Worm (Caenorhabditis elegans) whole organism, L4 larva: ENCODE results near the gene mspn-1.

Experiments used
- F37D6.2 ChIP-seq: sonication (generic microtip); optimal IDR thresholded peaks from 2 replicates; lab custom pipeline; 2016; ENCODE audit warnings: mild to moderate bottlenecking, missing genetic modification characterization, missing compliant biosample characterization
- ZK546.5 ChIP-seq, 2 experiments: sonication (generic microtip); optimal IDR thresholded peaks; 2 replicates each; lab custom pipeline; 2017; ENCODE audit warnings: missing biosample characterization in 2 of 2, missing genetic modification characterization in 2 of 2
- aha-1 ChIP-seq: fragments of 150-350 bp; peaks from one replicate; lab custom pipeline; 2014; ENCODE audit warnings: missing biosample characterization, missing genetic modification characterization
- aly-2 ChIP-seq: sonication (generic microtip); optimal IDR thresholded peaks from 2 replicates; lab custom pipeline; 2018; ENCODE audit warnings: missing biosample characterization, missing genetic modification characterization
- ama-1 ChIP-seq: fragments of 150-350 bp; optimal IDR thresholded peaks from 2 replicates; lab custom pipeline; 2014; ENCODE audit warnings: inconsistent platforms, mixed read lengths
- ceh-20 ChIP-seq: fragments of 200-800 bp; sonication (Bioruptor generic); IDR thresholded peaks from 2 replicates; pipeline ENCODE4 v1.3.6; 2022; ENCODE audit warnings: missing genetic modification reagents, missing genetic modification characterization, missing compliant biosample characterization
- ces-1 ChIP-seq: fragments of 150-350 bp; sonication (generic microtip); optimal IDR thresholded peaks from 4 replicates; lab custom pipeline; 2014; ENCODE audit warnings: missing biosample characterization, missing genetic modification reagents, missing genetic modification characterization
- daf-16 ChIP-seq, 3 experiments: sonication (generic microtip); optimal IDR thresholded peaks; 2 replicates each; lab custom pipeline; 2016 to 2017; ENCODE audit warnings: missing genetic modification characterization in 3 of 3, missing genetic modification reagents in 3 of 3, mild to moderate bottlenecking in 2 of 3, missing compliant biosample characterization in 2 of 3, missing biosample characterization in 1 of 3, moderate library complexity in 1 of 3
- daf-19 ChIP-seq: fragments of 200-800 bp; sonication (Bioruptor generic); conservative IDR thresholded peaks from 2 replicates; pipeline ENCODE4 v1.3.6; 2022; ENCODE audit warnings: missing genetic modification characterization, missing compliant biosample characterization
- dpl-1 ChIP-seq: fragments of 150-350 bp; optimal IDR thresholded peaks from 2 replicates; lab custom pipeline; 2014; ENCODE audit warnings: missing biosample characterization, missing genetic modification reagents, missing genetic modification characterization
- hlh-30 ChIP-seq: sonication (generic microtip); optimal IDR thresholded peaks from 2 replicates; lab custom pipeline; 2017; ENCODE audit warnings: antibody characterized with exemption, mild to moderate bottlenecking, missing genetic modification characterization, missing compliant biosample characterization; ENCODE audit not compliant: insufficient read depth
- lin-13 ChIP-seq: fragments of 150-350 bp; optimal IDR thresholded peaks from 2 replicates; lab custom pipeline; 2014; ENCODE audit warnings: missing biosample characterization, missing genetic modification reagents, missing genetic modification characterization
- lin-15B ChIP-seq: fragments of 150-350 bp; sonication (generic microtip); optimal IDR thresholded peaks from 3 replicates; lab custom pipeline; 2014; ENCODE audit warnings: missing biosample characterization, missing genetic modification characterization
- lin-38 ChIP-seq: fragments of 200-800 bp; sonication (Bioruptor generic); IDR thresholded peaks from 2 replicates; pipeline ENCODE4 v1.3.6; 2022; ENCODE audit warnings: missing genetic modification reagents, missing genetic modification characterization, missing compliant biosample characterization
- lin-39 ChIP-seq: fragments of 150-350 bp; optimal IDR thresholded peaks from 2 replicates; lab custom pipeline; 2014; ENCODE audit warnings: missing biosample characterization, missing genetic modification reagents, missing genetic modification characterization
- madf-5 ChIP-seq, 2 experiments: fragments of 200-800 bp; sonication (Bioruptor generic); IDR thresholded peaks; 2 replicates each; pipeline ENCODE4 v1.3.6; 2022; ENCODE audit warnings: missing compliant biosample characterization in 2 of 2, missing genetic modification characterization in 2 of 2
- madf-9 ChIP-seq: fragments of 200-800 bp; sonication (Bioruptor generic); conservative IDR thresholded peaks from 2 replicates; pipeline ENCODE4 v1.3.6; 2022; ENCODE audit warnings: missing genetic modification reagents, missing genetic modification characterization, missing compliant biosample characterization
- mdl-1 ChIP-seq, 2 experiments: fragments of 150-350 bp in 1 of 2; sonication (generic microtip) in 1 of 2; optimal IDR thresholded peaks; 2 replicates each; lab custom pipeline; 2014 to 2017; ENCODE audit warnings: missing biosample characterization in 2 of 2, missing genetic modification characterization in 2 of 2
- mes-2 ChIP-seq: sonication (generic microtip); optimal IDR thresholded peaks from 2 replicates; lab custom pipeline; 2016; ENCODE audit warnings: missing genotype, mild to moderate bottlenecking, missing genetic modification characterization, missing compliant biosample characterization; ENCODE audit not compliant: poor library complexity, severe bottlenecking
- mxl-2 ChIP-seq: fragments of 200-800 bp; sonication (Bioruptor generic); conservative IDR thresholded peaks from 2 replicates; pipeline ENCODE4 v1.3.6; 2022; ENCODE audit warnings: missing genetic modification reagents, missing genetic modification characterization, missing compliant biosample characterization
- mxl-3 ChIP-seq: fragments of 200-800 bp; sonication (Bioruptor generic); optimal IDR thresholded peaks from 2 replicates; lab custom pipeline; 2018; ENCODE audit warnings: mild to moderate bottlenecking, missing genetic modification characterization, missing compliant biosample characterization
- nhr-11 ChIP-seq: fragments of 150-350 bp; optimal IDR thresholded peaks from 2 replicates; lab custom pipeline; 2014; ENCODE audit warnings: missing biosample characterization, missing genetic modification characterization
- nhr-25 ChIP-seq: sonication (generic microtip); optimal IDR thresholded peaks from 2 replicates; lab custom pipeline; 2017; ENCODE audit warnings: missing genetic modification characterization, mild to moderate bottlenecking, missing compliant biosample characterization, antibody characterized with exemption, moderate library complexity, borderline replicate concordance; ENCODE audit not compliant: insufficient read depth
- nhr-6 ChIP-seq: fragments of 150-350 bp; optimal IDR thresholded peaks from 2 replicates; lab custom pipeline; 2014; ENCODE audit warnings: missing biosample characterization, missing genetic modification characterization
- nhr-77 ChIP-seq: fragments of 150-350 bp; optimal IDR thresholded peaks from 2 replicates; lab custom pipeline; 2014; ENCODE audit warnings: missing biosample characterization, missing genetic modification characterization
- pha-4 ChIP-seq, 2 experiments: fragments of 150-350 bp in 1 of 2; fragments of 200-800 bp in 1 of 2; sonication (Bioruptor generic) in 1 of 2; IDR thresholded peaks in 1 of 2; optimal IDR thresholded peaks in 1 of 2; 2 replicates each; pipeline versions ENCODE4 v1.3.6 to Lab custom; 2014 to 2022; ENCODE audit warnings: missing genetic modification characterization in 2 of 2, missing genetic modification reagents in 2 of 2, missing biosample characterization in 1 of 2, missing compliant biosample characterization in 1 of 2
- rbr-2 ChIP-seq: sonication (generic microtip); optimal IDR thresholded peaks from 2 replicates; lab custom pipeline; 2016; ENCODE audit warnings: missing genotype, missing genetic modification characterization, missing compliant biosample characterization
- set-16 ChIP-seq: fragments of 200-800 bp; sonication (Bioruptor generic); IDR thresholded peaks from 2 replicates; pipeline ENCODE4 v1.3.6; 2022; ENCODE audit warnings: missing genetic modification reagents, missing genetic modification characterization, missing compliant biosample characterization
- skn-1 ChIP-seq: fragments of 150-350 bp; optimal IDR thresholded peaks from 2 replicates; lab custom pipeline; 2014; ENCODE audit warnings: missing biosample characterization, missing genetic modification characterization
- snpc-1.2 ChIP-seq: fragments of 200-800 bp; sonication (Bioruptor generic); IDR thresholded peaks from 2 replicates; pipeline ENCODE4 v1.3.6; 2022; ENCODE audit warnings: missing genetic modification reagents, missing genetic modification characterization, missing compliant biosample characterization
- spr-3 ChIP-seq: fragments of 200-800 bp; sonication (Bioruptor generic); optimal IDR thresholded peaks from 2 replicates; lab custom pipeline; 2018; ENCODE audit warnings: mild to moderate bottlenecking, missing genetic modification characterization, missing compliant biosample characterization
- tag-97 ChIP-seq: fragments of 200-800 bp; sonication (Bioruptor generic); IDR thresholded peaks from 2 replicates; pipeline ENCODE4 v1.3.6; 2022; ENCODE audit warnings: missing genetic modification characterization, missing compliant biosample characterization
- tra-1 ChIP-seq: fragments of 200-800 bp; sonication (Bioruptor generic); IDR thresholded peaks from 2 replicates; pipeline ENCODE4 v1.3.6; 2022; ENCODE audit warnings: missing genetic modification reagents, missing genetic modification characterization, missing compliant biosample characterization
- unc-130 ChIP-seq: sonication (generic microtip); optimal IDR thresholded peaks from 2 replicates; lab custom pipeline; 2016; ENCODE audit warnings: missing genetic modification reagents, missing genetic modification characterization, missing compliant biosample characterization
- zfp-2 ChIP-seq: sonication (generic microtip); optimal IDR thresholded peaks from 2 replicates; lab custom pipeline; 2016; ENCODE audit warnings: mild to moderate bottlenecking, missing genetic modification characterization, missing compliant biosample characterization
- ztf-11 ChIP-seq: fragments of 150-350 bp; optimal IDR thresholded peaks from 2 replicates; lab custom pipeline; 2014; ENCODE audit warnings: missing biosample characterization, missing genetic modification characterization

The mspn-1 gene

DNA sequence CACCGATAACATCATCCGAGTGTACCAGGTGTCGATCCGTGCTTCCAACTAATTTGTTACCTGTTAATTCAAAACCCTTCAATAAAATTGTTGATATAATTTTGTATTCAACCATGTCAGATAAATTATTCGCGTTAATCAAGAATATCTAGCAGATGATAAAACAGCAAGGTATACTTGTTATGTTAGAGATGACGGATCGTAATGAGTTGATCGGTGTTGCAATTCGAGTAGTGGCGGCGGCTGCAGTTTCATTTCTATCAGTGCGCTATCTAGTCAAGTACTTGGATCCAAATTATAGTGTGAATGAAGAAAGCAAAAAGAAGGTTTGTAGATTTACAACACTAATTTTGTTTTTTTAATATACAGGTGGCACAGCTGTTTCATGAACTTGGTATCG, at the start of gene mspn-1:
TSS of gene mspn-1 (plus strand) at position 190 of the 400 bp plus-strand sequence.
- TF ChIP-seq tag-97 (no peak), ztf-11 (no peak), daf-19 (no peak), lin-38 (GFP tag; lab: Robert Waterston, UW) (0 out of 2 replicates have a peak, but pooled peaks have one; percentile 41), madf-5 (GFP tag; IDR thresholded peaks at IDR 0.05; lab: Robert Waterston, UW) (0 out of 4 replicates have a peak, but pooled peaks of 1 of the 2 experiments have one; percentile 12), mes-2 (tag; lab: Kevin White, UChicago) (peak; percentile 5), snpc-1.2 (peak; percentile 71), lin-39 (no peak), aly-2 (tag; lab: Kevin White, UChicago) (no peak), pha-4 (GFP tag; IDR thresholded peaks at IDR 0.05; lab: Robert Waterston, UW) (no peak), pha-4 (tag; optimal IDR thresholded peaks at IDR 0.05; lab: Kevin White, UChicago) (no peak)

DNA sequence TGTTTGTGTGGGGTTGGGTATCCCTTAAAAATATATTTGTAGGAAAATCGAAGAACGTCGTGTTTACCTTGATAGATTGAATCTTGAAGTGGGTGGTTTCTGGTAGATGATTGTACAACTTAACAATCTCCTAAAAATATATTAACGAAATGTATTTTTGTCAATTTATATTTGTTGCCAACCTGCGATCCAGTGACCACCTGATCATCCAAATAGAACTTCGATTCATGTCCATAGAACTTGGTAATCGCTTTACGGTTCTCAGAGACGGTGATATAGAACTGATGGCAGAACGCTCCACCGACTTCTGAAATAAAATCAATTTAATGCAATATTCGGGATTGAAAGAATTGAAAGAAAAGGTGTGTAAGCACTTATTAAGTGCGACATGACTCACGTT, 49.3 kb upstream of the mspn-1 start:
- TF ChIP-seq aha-1 (tag; lab: Kevin White, UChicago), result peak; percentile 60
- no peak for TF ChIP-seq pha-4 (GFP tag; IDR thresholded peaks at IDR 0.05; lab: Robert Waterston, UW)
- TF ChIP-seq pha-4 (tag; optimal IDR thresholded peaks at IDR 0.05; lab: Kevin White, UChicago), result no peak
- TF ChIP-seq, all 104 proteins: peak for 1

DNA sequence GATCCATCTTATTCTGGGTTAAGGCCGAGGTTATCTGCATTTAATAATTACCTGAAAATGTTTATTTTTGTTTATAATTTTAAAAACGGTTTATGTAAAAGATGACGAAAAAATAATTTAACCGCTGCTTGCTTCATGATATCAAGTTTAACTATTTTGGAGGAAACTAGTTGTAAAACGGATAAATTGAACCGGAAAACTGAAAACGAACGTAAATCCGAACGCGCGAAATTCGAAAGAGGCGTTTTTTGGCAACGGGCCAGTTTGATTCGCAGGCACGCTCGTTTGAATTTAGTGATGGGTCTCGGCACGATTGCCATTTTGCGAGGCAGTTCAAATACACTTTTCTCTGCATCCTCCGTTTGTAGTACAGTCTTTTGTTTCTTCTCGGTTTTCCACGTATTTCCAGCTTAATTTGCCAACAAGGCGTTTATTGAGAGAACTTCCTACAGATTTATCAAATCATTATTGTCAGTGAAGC, 48.8 kb upstream of the mspn-1 start, which contains the start of the genes gtbp-1 and K08F4.3:
TSS of gene gtbp-1 (minus strand) at position 51 of the 481 bp plus-strand sequence.
TSS of gene K08F4.3 (plus strand) at position 352 of the 481 bp plus-strand sequence.
- TF ChIP-seq aha-1 (tag; lab: Kevin White, UChicago), result peak; percentile 98
- no peak for TF ChIP-seq ces-1 (GFP tag; lab: Kevin White, UChicago)
- TF ChIP-seq rbr-2 (tag; lab: Kevin White, UChicago), result peak; percentile 57
- no peak for TF ChIP-seq tra-1 (GFP tag; lab: Robert Waterston, UW)
- TF ChIP-seq lin-15B, result no peak
- TF ChIP-seq unc-130 (GFP tag; lab: Kevin White, UChicago), result peak; percentile 32
- TF ChIP-seq nhr-25 (tag; lab: Kevin White, UChicago), result no peak
- TF ChIP-seq nhr-6 (tag; lab: Kevin White, UChicago), result peak; percentile 69
- peak; percentile 60 for TF ChIP-seq nhr-11 (tag; lab: Kevin White, UChicago)
- no peak for TF ChIP-seq pha-4 (GFP tag; IDR thresholded peaks at IDR 0.05; lab: Robert Waterston, UW)
- peak; percentile 59 for TF ChIP-seq pha-4 (tag; optimal IDR thresholded peaks at IDR 0.05; lab: Kevin White, UChicago)
- no peak for TF ChIP-seq spr-3 (GFP tag; lab: Kevin White, UChicago)
- no peak for TF ChIP-seq tag-97
- no peak for TF ChIP-seq set-16 (GFP tag; lab: Robert Waterston, UW)
- TF ChIP-seq lin-13 (GFP tag; lab: Kevin White, UChicago), result peak; percentile 55
- no peak for TF ChIP-seq hlh-30
- peak in 1 of 2 experiments; percentile 8 for TF ChIP-seq mdl-1 (tag; optimal IDR thresholded peaks at IDR 0.05; lab: Kevin White, UChicago)
- TF ChIP-seq madf-9 (GFP tag; lab: Robert Waterston, UW), result no peak
- TF ChIP-seq nhr-77 (tag; lab: Kevin White, UChicago), result peak; percentile 66
- no peak for TF ChIP-seq mxl-2 (GFP tag; lab: Robert Waterston, UW)
- no peak for TF ChIP-seq skn-1 (tag; lab: Kevin White, UChicago)
- peak; percentile 72 for TF ChIP-seq zfp-2 (tag; lab: Kevin White, UChicago)
- peak; percentile 16 for TF ChIP-seq ama-1
- peak; percentile 90 for TF ChIP-seq dpl-1 (GFP tag; lab: Kevin White, UChicago)
- no peak for TF ChIP-seq F37D6.2 (tag; lab: Kevin White, UChicago)
- peak in 1 of 2 experiments; percentile 85 for TF ChIP-seq ZK546.5 (tag; optimal IDR thresholded peaks at IDR 0.05; lab: Kevin White, UChicago)
- 0 out of 2 replicates have a peak, but pooled peaks have one; percentile 22 for TF ChIP-seq ceh-20 (GFP tag; lab: Robert Waterston, UW)
- peak; percentile 13 for TF ChIP-seq mxl-3 (GFP tag; lab: Kevin White, UChicago)
- no peak for TF ChIP-seq lin-39
- TF ChIP-seq daf-16 (GFP tag; optimal IDR thresholded peaks at IDR 0.05; lab: Kevin White, UChicago), result no peak
- TF ChIP-seq daf-16 (tag; optimal IDR thresholded peaks at IDR 0.05; lab: Kevin White, UChicago), result no peak
